Worm (Caenorhabditis elegans) whole organism, L4 larva: ENCODE results near the gene T25B9.1.

Source experiments
- ZK546.5 ChIP-seq, 2 experiments: sonication (generic microtip); optimal IDR thresholded peaks; 2 replicates each; lab custom pipeline; 2017; ENCODE audit warnings: missing biosample characterization in 2 of 2, missing genetic modification characterization in 2 of 2
- ceh-28 ChIP-seq: fragments of 150-350 bp; optimal IDR thresholded peaks from 2 replicates; lab custom pipeline; 2014; ENCODE audit warnings: missing biosample characterization, missing genetic modification reagents, missing genetic modification characterization
- lin-38 ChIP-seq: fragments of 200-800 bp; sonication (Bioruptor generic); IDR thresholded peaks from 2 replicates; pipeline ENCODE4 v1.3.6; 2022; ENCODE audit warnings: missing genetic modification reagents, missing genetic modification characterization, missing compliant biosample characterization

ce11 chrIV:10784085-10784484 lies 34.1 kb upstream of the T25B9.1 start:
- no peak for TF ChIP-seq ceh-28 (tag; lab: Kevin White, UChicago)
- no peak for TF ChIP-seq ZK546.5 (tag; optimal IDR thresholded peaks at IDR 0.05; lab: Kevin White, UChicago)
- no peak for TF ChIP-seq lin-38 (GFP tag; lab: Robert Waterston, UW)
